Worm (Caenorhabditis elegans) whole organism, L1 larva: ENCODE data around the gene nhr-164.

Experiments used
- C16A3.4 ChIP-seq: fragments of 150-350 bp; optimal IDR thresholded peaks from 2 replicates; lab custom pipeline; 2014; ENCODE audit warnings: missing biosample characterization, missing genetic modification characterization
- ces-1 ChIP-seq: fragments of 150-350 bp; optimal IDR thresholded peaks from 2 replicates; lab custom pipeline; 2014; ENCODE audit warnings: missing biosample characterization, missing genetic modification reagents, missing genetic modification characterization
- efl-1 ChIP-seq, 4 experiments: fragments of 150-350 bp; optimal IDR thresholded peaks in 3 of 4; peaks in 1 of 4; 1 replicate in 1 of 4; 2 replicates in 3 of 4; lab custom pipeline; 2014; ENCODE audit warnings: missing biosample characterization in 2 of 4, missing genetic modification characterization in 2 of 4, missing genetic modification reagents in 2 of 4
- ztf-11 ChIP-seq, 2 experiments: sonication (generic microtip); optimal IDR thresholded peaks; 2 replicates each; lab custom pipeline; 2016 to 2017; ENCODE audit warnings: missing genetic modification characterization in 2 of 2, missing biosample characterization in 1 of 2, missing compliant biosample characterization in 1 of 2

DNA sequence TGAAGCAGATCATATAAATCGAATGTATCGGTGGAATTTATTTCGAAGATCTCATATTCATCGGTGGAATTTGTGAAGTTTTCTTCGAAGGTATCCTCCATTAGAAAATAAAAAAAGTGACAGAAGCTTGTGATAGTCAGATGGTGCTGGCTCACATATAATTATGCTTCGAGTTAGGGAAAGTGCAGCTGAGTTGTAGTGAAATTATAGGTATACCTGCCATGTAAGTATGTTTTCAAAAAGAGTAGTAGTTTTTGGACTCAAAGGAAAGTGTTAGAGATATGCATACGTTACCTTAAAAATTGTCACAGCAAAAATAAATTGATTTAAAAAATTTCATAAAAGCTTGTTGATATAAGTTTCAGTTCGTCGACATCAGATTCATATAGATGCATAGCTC is 4.7 kb upstream of the nhr-164 start, which contains the start of gene srw-11:
- TF ChIP-seq C16A3.4 (tag; lab: Kevin White, UChicago) (no peak), efl-1 (optimal IDR thresholded peaks at IDR 0.05; lab: Kevin White, UChicago) (no peak), efl-1 (GFP tag; optimal IDR thresholded peaks at IDR 0.05 in 1 of 2; lab: Kevin White, UChicago) (no peak), ces-1 (GFP tag; lab: Kevin White, UChicago) (no peak), ztf-11 (tag; optimal IDR thresholded peaks at IDR 0.05; lab: Kevin White, UChicago) (no peak)
